Fruit fly (Drosophila melanogaster) whole organism, embryonic: Measurements from ENCODE around the gene CG33060.

Experiments
- CG10431 ChIP-seq: fragments of 200-800 bp; sonication (Bioruptor generic); optimal IDR thresholded peaks from 3 replicates; lab custom pipeline; 2018; ENCODE audit warnings: missing biosample characterization, mild to moderate bottlenecking, missing genetic modification characterization
- CG11560 ChIP-seq: fragments of 200-800 bp; sonication (Bioruptor generic); IDR thresholded peaks from 3 replicates; pipeline ENCODE4 v1.3.6; 2022; ENCODE audit warnings: missing biosample characterization, missing genetic modification characterization
- CG15479 ChIP-seq: fragments of 200-800 bp; sonication (Bioruptor generic); optimal IDR thresholded peaks from 3 replicates; lab custom pipeline; 2019; ENCODE audit warnings: missing biosample characterization, mild to moderate bottlenecking, missing genetic modification characterization, moderate library complexity
- CG32767 ChIP-seq: fragments of 200-800 bp; sonication (Bioruptor generic); IDR thresholded peaks from 2 replicates; pipeline ENCODE4 v1.3.6; 2022; ENCODE audit warnings: missing biosample characterization, missing genetic modification characterization
- caup ChIP-seq: fragments of 200-800 bp; sonication (Bioruptor generic); optimal IDR thresholded peaks from 3 replicates; lab custom pipeline; 2017; ENCODE audit warnings: missing biosample characterization, mild to moderate bottlenecking, missing genetic modification characterization, moderate library complexity; ENCODE audit not compliant: severe bottlenecking
- sim ChIP-seq: fragments of 200-800 bp; sonication (Bioruptor generic); IDR thresholded peaks from 2 replicates; pipeline ENCODE4 v1.3.6; 2022; ENCODE audit warnings: missing biosample characterization, missing genetic modification characterization
- tio ChIP-seq: fragments of 200-800 bp; sonication (Bioruptor generic); optimal IDR thresholded peaks from 2 replicates; lab custom pipeline; 2017; ENCODE audit warnings: missing biosample characterization, missing genetic modification characterization, inconsistent platforms

DNA sequence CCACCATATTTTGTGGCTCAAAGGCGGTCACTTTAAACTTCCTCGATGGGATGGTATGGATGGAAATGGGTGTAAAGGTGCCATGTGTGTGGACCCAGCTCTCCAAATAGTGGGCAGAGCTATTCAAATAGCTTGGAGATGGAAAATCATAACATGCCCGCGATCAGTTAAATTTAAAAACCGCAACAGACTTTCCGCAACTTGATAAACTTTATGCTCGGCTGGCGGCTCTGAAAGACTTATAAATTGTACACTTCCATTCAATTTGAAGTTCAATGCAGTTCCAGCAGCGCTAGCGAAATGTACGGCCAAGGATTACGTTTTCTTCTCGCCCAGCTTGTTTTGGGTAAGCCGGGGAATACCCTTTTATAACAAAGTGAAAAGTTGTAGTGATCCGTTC lies 15.2 kb downstream of the CG33060 start, which contains the start of gene CG33257:
- no peak for TF ChIP-seq CG15479 (GFP tag; lab: Kevin White, UChicago)
- no peak for TF ChIP-seq sim (GFP tag; lab: Robert Waterston, UW)
- TF ChIP-seq caup (GFP tag; lab: Kevin White, UChicago) = no peak
- TF ChIP-seq CG11560 (tag; lab: Robert Waterston, UW) = no peak
- no peak for TF ChIP-seq CG10431
- no peak for TF ChIP-seq tio (GFP tag; lab: Kevin White, UChicago)
- TF ChIP-seq CG32767 (GFP tag; lab: Robert Waterston, UW) = no peak
